Worm (Caenorhabditis elegans) whole organism, late embryonic: ENCODE results near the gene tbb-6.

Source experiments
- C08G9.2 ChIP-seq: sonication (generic microtip); optimal IDR thresholded peaks from 2 replicates; lab custom pipeline; 2016; ENCODE audit warnings: mild to moderate bottlenecking, missing genetic modification characterization, moderate library complexity, missing compliant biosample characterization
- C38D4.7 ChIP-seq: fragments of 200-800 bp; sonication (Bioruptor generic); optimal IDR thresholded peaks from 2 replicates; lab custom pipeline; 2018; ENCODE audit warnings: mild to moderate bottlenecking, missing genetic modification characterization, moderate library complexity, missing compliant biosample characterization
- F13H6.1 ChIP-seq: sonication (generic microtip); optimal IDR thresholded peaks from 2 replicates; lab custom pipeline; 2016; ENCODE audit warnings: missing genetic modification characterization, missing compliant biosample characterization
- K09A11.1 ChIP-seq: sonication (generic microtip); optimal IDR thresholded peaks from 2 replicates; lab custom pipeline; 2017; ENCODE audit warnings: antibody characterized with exemption, mild to moderate bottlenecking, missing genetic modification characterization, missing compliant biosample characterization; ENCODE audit not compliant: insufficient read depth
- T23F11.4 ChIP-seq: fragments of 200-800 bp; sonication (Bioruptor generic); optimal IDR thresholded peaks from 2 replicates; lab custom pipeline; 2018; ENCODE audit warnings: mild to moderate bottlenecking, missing genetic modification characterization, missing compliant biosample characterization
- ahr-1 ChIP-seq: sonication (generic microtip); optimal IDR thresholded peaks from 2 replicates; lab custom pipeline; 2016; ENCODE audit warnings: missing genetic modification characterization, missing compliant biosample characterization
- ama-1 ChIP-seq: fragments of 150-350 bp; optimal IDR thresholded peaks from 2 replicates; lab custom pipeline; 2014
- ceh-19 ChIP-seq: fragments of 200-800 bp; sonication (Bioruptor generic); optimal IDR thresholded peaks from 2 replicates; lab custom pipeline; 2018; ENCODE audit warnings: mild to moderate bottlenecking, missing genetic modification characterization, missing compliant biosample characterization
- ceh-2 ChIP-seq: sonication (generic microtip); optimal IDR thresholded peaks from 2 replicates; lab custom pipeline; 2016; ENCODE audit warnings: missing genotype, missing genetic modification characterization, missing compliant biosample characterization
- ceh-31 ChIP-seq: sonication (generic microtip); optimal IDR thresholded peaks from 2 replicates; lab custom pipeline; 2016; ENCODE audit warnings: missing genetic modification characterization, missing compliant biosample characterization
- ceh-34 ChIP-seq: sonication (generic microtip); optimal IDR thresholded peaks from 2 replicates; lab custom pipeline; 2016; ENCODE audit warnings: mild to moderate bottlenecking, missing genetic modification characterization, missing compliant biosample characterization
- ceh-45 ChIP-seq: fragments of 200-800 bp; sonication (Bioruptor generic); IDR thresholded peaks from 2 replicates; pipeline ENCODE4 v1.3.6; 2022; ENCODE audit warnings: missing genetic modification reagents, missing genetic modification characterization, missing compliant biosample characterization
- ceh-48 ChIP-seq: sonication (generic microtip); optimal IDR thresholded peaks from 2 replicates; lab custom pipeline; 2016; ENCODE audit warnings: missing genetic modification characterization, inconsistent platforms, missing compliant biosample characterization
- ceh-6 ChIP-seq: fragments of 200-800 bp; sonication (Bioruptor generic); optimal IDR thresholded peaks from 2 replicates; lab custom pipeline; 2018; ENCODE audit warnings: mild to moderate bottlenecking, missing genetic modification characterization, missing compliant biosample characterization
- ceh-9 ChIP-seq: sonication (generic microtip); optimal IDR thresholded peaks from 2 replicates; lab custom pipeline; 2016; ENCODE audit warnings: mild to moderate bottlenecking, missing genetic modification characterization, inconsistent platforms, missing compliant biosample characterization
- che-1 ChIP-seq: sonication (generic microtip); optimal IDR thresholded peaks from 2 replicates; lab custom pipeline; 2016; ENCODE audit warnings: mild to moderate bottlenecking, missing genetic modification characterization, missing compliant biosample characterization
- dmd-4 ChIP-seq: sonication (generic microtip); optimal IDR thresholded peaks from 2 replicates; lab custom pipeline; 2016; ENCODE audit warnings: borderline replicate concordance, missing genetic modification characterization, missing compliant biosample characterization
- ets-4 ChIP-seq: sonication (generic microtip); optimal IDR thresholded peaks from 2 replicates; lab custom pipeline; 2016; ENCODE audit warnings: missing genetic modification characterization, missing compliant biosample characterization
- eyg-1 ChIP-seq: sonication (generic microtip); optimal IDR thresholded peaks from 2 replicates; lab custom pipeline; 2016; ENCODE audit warnings: missing genotype, missing genetic modification characterization, missing compliant biosample characterization
- fax-1 ChIP-seq: sonication (generic microtip); optimal IDR thresholded peaks from 2 replicates; lab custom pipeline; 2016; ENCODE audit warnings: missing genotype, missing genetic modification characterization, missing compliant biosample characterization
- fkh-10 ChIP-seq: fragments of 150-350 bp; optimal IDR thresholded peaks from 2 replicates; lab custom pipeline; 2014; ENCODE audit warnings: missing biosample characterization, missing genetic modification reagents, missing genetic modification characterization
- fkh-6 ChIP-seq: sonication (generic microtip); optimal IDR thresholded peaks from 2 replicates; lab custom pipeline; 2016; ENCODE audit warnings: missing genetic modification characterization, missing compliant biosample characterization
- hlh-13 ChIP-seq: fragments of 200-800 bp; sonication (Bioruptor generic); optimal IDR thresholded peaks from 2 replicates; lab custom pipeline; 2018; ENCODE audit warnings: mild to moderate bottlenecking, missing genetic modification characterization, missing compliant biosample characterization
- hlh-15 ChIP-seq: sonication (generic microtip); optimal IDR thresholded peaks from 2 replicates; lab custom pipeline; 2016; ENCODE audit warnings: missing genetic modification characterization, missing compliant biosample characterization
- hlh-30 ChIP-seq: sonication (generic microtip); optimal IDR thresholded peaks from 2 replicates; lab custom pipeline; 2017; ENCODE audit warnings: antibody characterized with exemption, missing genetic modification characterization, missing compliant biosample characterization; ENCODE audit not compliant: insufficient read depth
- hlh-6 ChIP-seq: sonication (generic microtip); optimal IDR thresholded peaks from 2 replicates; lab custom pipeline; 2016; ENCODE audit warnings: missing genotype, missing genetic modification characterization, missing compliant biosample characterization
- lim-6 ChIP-seq: sonication (generic microtip); optimal IDR thresholded peaks from 2 replicates; lab custom pipeline; 2016; ENCODE audit warnings: missing genetic modification characterization, missing compliant biosample characterization
- lin-11 ChIP-seq: fragments of 200-800 bp; sonication (Bioruptor generic); optimal IDR thresholded peaks from 2 replicates; lab custom pipeline; 2018; ENCODE audit warnings: mild to moderate bottlenecking, missing genetic modification characterization, missing compliant biosample characterization
- madf-2 ChIP-seq: sonication (generic microtip); optimal IDR thresholded peaks from 2 replicates; lab custom pipeline; 2017; ENCODE audit warnings: missing genetic modification characterization, missing compliant biosample characterization
- nfya-1 ChIP-seq: sonication (generic microtip); optimal IDR thresholded peaks from 2 replicates; lab custom pipeline; 2017; ENCODE audit warnings: missing genetic modification characterization, mild to moderate bottlenecking, missing compliant biosample characterization, antibody characterized with exemption, moderate library complexity
- nhr-232 ChIP-seq: sonication (generic microtip); optimal IDR thresholded peaks from 2 replicates; lab custom pipeline; 2016; ENCODE audit warnings: missing genetic modification characterization, missing compliant biosample characterization
- npax-4 ChIP-seq: sonication (generic microtip); optimal IDR thresholded peaks from 2 replicates; lab custom pipeline; 2016; ENCODE audit warnings: missing genetic modification characterization, missing compliant biosample characterization
- odd-2 ChIP-seq: sonication (generic microtip); optimal IDR thresholded peaks from 2 replicates; lab custom pipeline; 2017; ENCODE audit warnings: antibody characterized with exemption, mild to moderate bottlenecking, missing genetic modification characterization, missing compliant biosample characterization
- pag-3 ChIP-seq: sonication (generic microtip); optimal IDR thresholded peaks from 2 replicates; lab custom pipeline; 2016; ENCODE audit warnings: missing compliant biosample characterization, missing genetic modification characterization, borderline replicate concordance
- pat-9 ChIP-seq: fragments of 200-800 bp; sonication (Bioruptor generic); optimal IDR thresholded peaks from 2 replicates; lab custom pipeline; 2018; ENCODE audit warnings: mild to moderate bottlenecking, missing genetic modification characterization, moderate library complexity, missing compliant biosample characterization
- pax-1 ChIP-seq: fragments of 150-350 bp; optimal IDR thresholded peaks from 2 replicates; lab custom pipeline; 2014; ENCODE audit warnings: missing biosample characterization, missing genetic modification characterization
- pha-4 ChIP-seq: fragments of 150-350 bp; optimal IDR thresholded peaks from 2 replicates; lab custom pipeline; 2018; ENCODE audit warnings: missing biosample characterization, missing genetic modification reagents, missing genetic modification characterization
- pros-1 ChIP-seq: fragments of 150-350 bp; optimal IDR thresholded peaks from 2 replicates; lab custom pipeline; 2014; ENCODE audit warnings: missing biosample characterization, missing genetic modification reagents, missing genetic modification characterization
- rnt-1 ChIP-seq: sonication (generic microtip); optimal IDR thresholded peaks from 2 replicates; lab custom pipeline; 2016; ENCODE audit warnings: missing genetic modification characterization, missing compliant biosample characterization
- sdc-2 ChIP-seq: sonication (generic microtip); optimal IDR thresholded peaks from 2 replicates; lab custom pipeline; 2016; ENCODE audit warnings: missing genotype, missing genetic modification characterization, missing compliant biosample characterization
- sox-2 ChIP-seq: fragments of 200-800 bp; sonication (Bioruptor generic); IDR thresholded peaks from 2 replicates; pipeline ENCODE4 v1.3.6; 2022; ENCODE audit warnings: missing genetic modification reagents, missing genetic modification characterization, missing compliant biosample characterization
- sox-4 ChIP-seq: sonication (generic microtip); optimal IDR thresholded peaks from 2 replicates; lab custom pipeline; 2017; ENCODE audit warnings: mild to moderate bottlenecking, missing genetic modification characterization, inconsistent platforms, missing compliant biosample characterization
- unc-3 ChIP-seq, 2 experiments: fragments of 200-800 bp in 1 of 2; sonication (Bioruptor generic) in 1 of 2; sonication (generic microtip) in 1 of 2; conservative IDR thresholded peaks in 1 of 2; optimal IDR thresholded peaks in 1 of 2; 2 replicates each; pipeline versions ENCODE4 v1.3.6 to Lab custom; 2016 to 2022; ENCODE audit warnings: missing compliant biosample characterization in 2 of 2, missing genetic modification characterization in 2 of 2, missing genetic modification reagents in 1 of 2
- unc-42 ChIP-seq: sonication (generic microtip); optimal IDR thresholded peaks from 2 replicates; lab custom pipeline; 2016; ENCODE audit warnings: missing genotype, missing genetic modification characterization, missing compliant biosample characterization
- unc-55 ChIP-seq: sonication (generic microtip); optimal IDR thresholded peaks from 2 replicates; lab custom pipeline; 2017; ENCODE audit warnings: missing biosample characterization, missing genetic modification reagents, missing genetic modification characterization
- unc-86 ChIP-seq: sonication (generic microtip); optimal IDR thresholded peaks from 2 replicates; lab custom pipeline; 2016; ENCODE audit warnings: missing genetic modification characterization, missing compliant biosample characterization
- zip-5 ChIP-seq: sonication (generic microtip); optimal IDR thresholded peaks from 2 replicates; lab custom pipeline; 2016; ENCODE audit warnings: missing genetic modification characterization, missing compliant biosample characterization
- ztf-16 ChIP-seq: sonication (generic microtip); optimal IDR thresholded peaks from 2 replicates; lab custom pipeline; 2017; ENCODE audit warnings: missing genetic modification characterization, missing compliant biosample characterization

Gene tbb-6

ce11 chrV:12303453-12304077 is 42.2 kb downstream of the tbb-6 start (continued):
- TF ChIP-seq sox-2 (GFP tag; lab: Robert Waterston, UW) (peak; percentile 98), npax-4 (peak; percentile 99), ama-1 (lab: Kevin White, UChicago) (peak; percentile 80), pros-1 (tag; lab: Kevin White, UChicago) (peak; percentile 99), ztf-16 (tag; lab: Kevin White, UChicago) (peak; percentile 100), sdc-2 (peak; percentile 95), pax-1 (tag; lab: Kevin White, UChicago) (peak; percentile 29), ets-4 (tag; lab: Kevin White, UChicago) (peak; percentile 98), unc-55 (GFP tag; lab: Kevin White, UChicago) (peak; percentile 30), pha-4 (tag; lab: Kevin White, UChicago) (no peak), eyg-1 (tag; lab: Kevin White, UChicago) (peak; percentile 100), pat-9 (tag; lab: Kevin White, UChicago) (peak; percentile 100), T23F11.4 (GFP tag; lab: Kevin White, UChicago) (peak; percentile 100), fkh-6 (tag; lab: Kevin White, UChicago) (peak; percentile 99), dmd-4 (tag; lab: Kevin White, UChicago) (peak; percentile 99), ceh-34 (tag; lab: Kevin White, UChicago) (peak; percentile 100), lin-11 (tag; lab: Kevin White, UChicago) (peak; percentile 98), hlh-30 (tag; lab: Kevin White, UChicago) (peak; percentile 92), F13H6.1 (tag; lab: Kevin White, UChicago) (peak; percentile 99), ceh-19 (peak; percentile 100), ceh-6 (GFP tag; lab: Kevin White, UChicago) (peak; percentile 100), odd-2 (peak; percentile 94), sox-4 (tag; lab: Kevin White, UChicago) (peak; percentile 100), che-1 (tag; lab: Kevin White, UChicago) (peak; percentile 99), fax-1 (tag; lab: Kevin White, UChicago) (peak; percentile 99), ceh-9 (peak; percentile 100), ceh-2 (peak; percentile 100), nhr-232 (tag; lab: Kevin White, UChicago) (peak; percentile 100), rnt-1 (peak; percentile 99), hlh-13 (peak; percentile 100), C38D4.7 (GFP tag; lab: Kevin White, UChicago) (peak; percentile 98), ceh-45 (GFP tag; lab: Robert Waterston, UW) (peak; percentile 100), K09A11.1 (tag; lab: Kevin White, UChicago) (peak; percentile 98), ceh-31 (tag; lab: Kevin White, UChicago) (peak; percentile 98), lim-6 (tag; lab: Kevin White, UChicago) (peak; percentile 99), nfya-1 (peak; percentile 93), ceh-48 (tag; lab: Kevin White, UChicago) (peak; percentile 100), hlh-6 (tag; lab: Kevin White, UChicago) (peak; percentile 100), fkh-10 (GFP tag; lab: Kevin White, UChicago) (peak; percentile 97), unc-86 (peak; percentile 100), C08G9.2 (tag; lab: Kevin White, UChicago) (peak; percentile 98), pag-3 (tag; lab: Kevin White, UChicago) (peak; percentile 99), unc-42 (tag; lab: Kevin White, UChicago) (peak; percentile 95), ahr-1 (tag; lab: Kevin White, UChicago) (peak; percentile 99), hlh-15 (tag; lab: Kevin White, UChicago) (peak; percentile 100), madf-2 (tag; lab: Kevin White, UChicago) (peak; percentile 99), zip-5 (tag; lab: Kevin White, UChicago) (peak; percentile 98), unc-3 (GFP tag; conservative IDR thresholded peaks at IDR 0.05; lab: Robert Waterston, UW) (peak; percentile 100), unc-3 (tag; optimal IDR thresholded peaks at IDR 0.05; lab: Kevin White, UChicago) (peak; percentile 100)
